Fruit fly (Drosophila melanogaster) whole organism, prepupa: ENCODE data around the gene CG15894.
A peak's percentile ranks its signal among the peaks of the same experiment; 100 is the strongest.

Experiments used
- CG11294 ChIP-seq: fragments of 200-800 bp; sonication (Bioruptor generic); IDR thresholded peaks from 2 replicates; pipeline ENCODE4 v1.3.6; 2022; ENCODE audit warnings: missing biosample characterization, missing genetic modification characterization
- CG11762 ChIP-seq: fragments of 200-800 bp; sonication (Bioruptor generic); optimal IDR thresholded peaks from 3 replicates; lab custom pipeline; 2016; ENCODE audit warnings: missing biosample characterization, missing genetic modification characterization; ENCODE audit not compliant: insufficient read depth
- CG11902 ChIP-seq: fragments of 200-800 bp; sonication (Bioruptor generic); optimal IDR thresholded peaks from 3 replicates; lab custom pipeline; 2016; ENCODE audit warnings: missing biosample characterization, missing genetic modification characterization
- CG15336 ChIP-seq: fragments of 200-800 bp; sonication (Bioruptor generic); IDR thresholded peaks from 2 replicates; pipeline ENCODE4 v1.3.6; 2022; ENCODE audit warnings: missing biosample characterization, missing genetic modification characterization
- CG1621 ChIP-seq: fragments of 200-800 bp; sonication (Bioruptor generic); optimal IDR thresholded peaks from 3 replicates; lab custom pipeline; 2018; ENCODE audit warnings: missing biosample characterization, mild to moderate bottlenecking, missing genetic modification characterization
- CG31627 ChIP-seq: fragments of 200-800 bp; sonication (Bioruptor generic); optimal IDR thresholded peaks from 3 replicates; lab custom pipeline; 2016; ENCODE audit warnings: missing biosample characterization, missing genetic modification characterization
- CG32006 ChIP-seq: fragments of 200-800 bp; sonication (Bioruptor generic); optimal IDR thresholded peaks from 3 replicates; lab custom pipeline; 2017; ENCODE audit warnings: missing biosample characterization, mild to moderate bottlenecking, missing genetic modification characterization
- CG34406 ChIP-seq: fragments of 200-800 bp; sonication (Bioruptor generic); optimal IDR thresholded peaks from 3 replicates; lab custom pipeline; 2016; ENCODE audit warnings: missing biosample characterization, missing genetic modification characterization
- CG4318 ChIP-seq: fragments of 200-800 bp; sonication (Bioruptor generic); optimal IDR thresholded peaks from 3 replicates; lab custom pipeline; 2017; ENCODE audit warnings: missing biosample characterization, mild to moderate bottlenecking, missing genetic modification characterization
- CG6163 ChIP-seq: fragments of 200-800 bp; sonication (Bioruptor generic); IDR thresholded peaks from 3 replicates; pipeline ENCODE4 v1.3.6; 2022; ENCODE audit warnings: missing biosample characterization, missing genetic modification characterization
- CG6276 ChIP-seq: fragments of 200-800 bp; sonication (Bioruptor generic); optimal IDR thresholded peaks from 2 replicates; lab custom pipeline; 2017; ENCODE audit warnings: missing biosample characterization, mild to moderate bottlenecking, missing genetic modification characterization
- CG6792 ChIP-seq: fragments of 200-800 bp; sonication (Bioruptor generic); optimal IDR thresholded peaks from 3 replicates; lab custom pipeline; 2016; ENCODE audit warnings: missing biosample characterization, missing genetic modification characterization
- CG6808 ChIP-seq: fragments of 200-800 bp; sonication (Bioruptor generic); optimal IDR thresholded peaks from 3 replicates; lab custom pipeline; 2017; ENCODE audit warnings: missing biosample characterization, missing genetic modification characterization, mild to moderate bottlenecking, moderate library complexity, missing genetic modification reagents
- CG6854 ChIP-seq: fragments of 200-800 bp; sonication (Bioruptor generic); optimal IDR thresholded peaks from 2 replicates; lab custom pipeline; 2017; ENCODE audit warnings: missing biosample characterization, mild to moderate bottlenecking, missing genetic modification characterization
- CG8119 ChIP-seq: fragments of 200-800 bp; sonication (Bioruptor generic); IDR thresholded peaks from 3 replicates; pipeline ENCODE4 v1.3.6; 2022; ENCODE audit warnings: missing biosample characterization, missing genetic modification characterization
- Eip78C ChIP-seq: fragments of 200-800 bp; sonication (Bioruptor generic); peaks from one replicate; lab custom pipeline; 2016; ENCODE audit warnings: missing biosample characterization, missing genetic modification characterization
- Ets21C ChIP-seq: fragments of 200-800 bp; sonication (Bioruptor generic); optimal IDR thresholded peaks from 3 replicates; lab custom pipeline; 2016; ENCODE audit warnings: missing biosample characterization, missing genetic modification characterization
- Ets96B ChIP-seq: fragments of 200-800 bp; optimal IDR thresholded peaks from 2 replicates; lab custom pipeline; 2019; ENCODE audit warnings: missing biosample characterization, mild to moderate bottlenecking, missing genetic modification characterization, moderate library complexity
- Hr39 ChIP-seq: fragments of 200-800 bp; sonication (Bioruptor generic); optimal IDR thresholded peaks from 2 replicates; lab custom pipeline; 2016; ENCODE audit warnings: missing biosample characterization, missing genetic modification characterization
- Lpt ChIP-seq: fragments of 200-800 bp; sonication (Bioruptor generic); optimal IDR thresholded peaks from 3 replicates; lab custom pipeline; 2016; ENCODE audit warnings: missing biosample characterization, missing genetic modification characterization
- Met ChIP-seq: fragments of 200-800 bp; sonication (Bioruptor generic); optimal IDR thresholded peaks from 3 replicates; lab custom pipeline; 2016; ENCODE audit warnings: missing biosample characterization, missing genetic modification characterization
- Smox ChIP-seq: fragments of 200-800 bp; sonication (Bioruptor generic); optimal IDR thresholded peaks from 3 replicates; lab custom pipeline; 2016; ENCODE audit warnings: missing biosample characterization, missing genetic modification characterization
- acj6 ChIP-seq: fragments of 200-800 bp; sonication (Bioruptor generic); optimal IDR thresholded peaks from 3 replicates; lab custom pipeline; 2016; ENCODE audit warnings: missing biosample characterization, missing genetic modification characterization
- cyc ChIP-seq: fragments of 200-800 bp; sonication (Bioruptor generic); optimal IDR thresholded peaks from 3 replicates; lab custom pipeline; 2016; ENCODE audit warnings: missing biosample characterization, missing genetic modification characterization
- dac ChIP-seq: fragments of 200-800 bp; sonication (Bioruptor generic); optimal IDR thresholded peaks from 2 replicates; lab custom pipeline; 2017; ENCODE audit warnings: missing biosample characterization, mild to moderate bottlenecking, missing genetic modification characterization
- eg ChIP-seq: fragments of 200-800 bp; sonication (Bioruptor generic); IDR thresholded peaks from 3 replicates; pipeline ENCODE4 v1.3.6; 2022; ENCODE audit warnings: missing biosample characterization, missing genetic modification characterization
- esn ChIP-seq: fragments of 200-800 bp; sonication (Bioruptor generic); optimal IDR thresholded peaks from 2 replicates; lab custom pipeline; 2016; ENCODE audit warnings: missing biosample characterization, mild to moderate bottlenecking, missing genetic modification characterization, moderate library complexity
- lz ChIP-seq: fragments of 200-800 bp; sonication (Bioruptor generic); optimal IDR thresholded peaks from 3 replicates; lab custom pipeline; 2016; ENCODE audit warnings: missing biosample characterization, missing genetic modification characterization
- net ChIP-seq: fragments of 200-800 bp; sonication (Bioruptor generic); optimal IDR thresholded peaks from 3 replicates; lab custom pipeline; 2016; ENCODE audit warnings: missing biosample characterization, missing genetic modification characterization
- pdm3 ChIP-seq: fragments of 200-800 bp; sonication (Bioruptor generic); optimal IDR thresholded peaks from 3 replicates; lab custom pipeline; 2016; ENCODE audit warnings: missing biosample characterization, missing genetic modification characterization
- ss ChIP-seq, 2 experiments: fragments of 200-800 bp; sonication (Bioruptor generic); optimal IDR thresholded peaks; 2 replicates in 1 of 2; 3 replicates in 1 of 2; lab custom pipeline; 2017 to 2018; ENCODE audit warnings: mild to moderate bottlenecking in 2 of 2, missing biosample characterization in 2 of 2, missing genetic modification characterization in 2 of 2, moderate library complexity in 1 of 2
- vri ChIP-seq: fragments of 200-800 bp; sonication (Bioruptor generic); optimal IDR thresholded peaks from 3 replicates; lab custom pipeline; 2016; ENCODE audit warnings: missing biosample characterization, mild to moderate bottlenecking, missing genetic modification characterization

CG15894 gene

dm6 chrX:6375636-6376035 is 66.6 kb downstream of the CG15894 start:
- TF ChIP-seq net (GFP tag; lab: Kevin White, UChicago) (no peak), CG1621 (tag; lab: Kevin White, UChicago) (no peak), Smox (GFP tag; lab: Kevin White, UChicago) (no peak), pdm3 (peak; percentile 4), Lpt (GFP tag; lab: Kevin White, UChicago) (no peak), CG6163 (GFP tag; lab: Robert Waterston, UW) (peak; percentile 33; the same call in 1 of the 3 replicates), lz (GFP tag; lab: Kevin White, UChicago) (peak; percentile 6), CG32006 (GFP tag; lab: Kevin White, UChicago) (peak; percentile 5), Met (GFP tag; lab: Kevin White, UChicago) (no peak), Hr39 (GFP tag; lab: Kevin White, UChicago) (peak; percentile 30), CG31627 (GFP tag; lab: Kevin White, UChicago) (no peak), eg (GFP tag; lab: Robert Waterston, UW) (no peak), cyc (GFP tag; lab: Kevin White, UChicago) (peak; percentile 16), Ets21C (GFP tag; lab: Kevin White, UChicago) (no peak), ss (GFP tag; optimal IDR thresholded peaks at IDR 0.05; lab: Kevin White, UChicago) (no peak), Eip78C (peak; percentile 67), CG15336 (GFP tag; lab: Robert Waterston, UW) (no peak), CG11902 (GFP tag; lab: Kevin White, UChicago) (no peak), CG6276 (GFP tag; lab: Kevin White, UChicago) (no peak), vri (GFP tag; lab: Kevin White, UChicago) (no peak), CG11762 (GFP tag; lab: Kevin White, UChicago) (no peak), CG6854 (GFP tag; lab: Kevin White, UChicago) (no peak), CG6792 (GFP tag; lab: Kevin White, UChicago) (no peak), CG4318 (no peak), Ets96B (tag; lab: Kevin White, UChicago) (no peak), esn (no peak), dac (no peak)
- TF ChIP-seq, all 60 proteins: peak for 7

DNA sequence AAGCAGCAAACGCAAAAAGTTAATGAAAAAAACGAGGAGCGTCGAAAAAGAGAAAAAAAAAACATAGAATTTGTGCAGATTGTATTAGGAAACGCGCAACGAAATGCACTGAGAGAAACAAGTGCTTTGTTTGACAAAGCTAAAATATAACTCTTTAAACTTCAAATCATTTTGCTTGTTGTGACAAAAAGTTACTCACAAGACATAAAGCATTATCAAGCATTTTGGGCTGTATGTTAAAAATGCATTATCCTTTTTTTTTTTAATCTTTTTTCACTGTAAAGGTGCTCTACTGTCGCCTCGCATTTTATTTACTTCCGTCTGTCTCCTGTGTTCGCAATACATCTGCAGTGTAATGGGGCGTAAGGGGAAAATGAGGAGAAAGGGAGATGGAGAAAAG is 67.7 kb downstream of the CG15894 start:
- TF ChIP-seq Eip78C (peak; percentile 12), CG4318 (no peak), CG8119 (no peak), CG34406 (no peak), CG6808 (GFP tag; lab: Kevin White, UChicago) (no peak), acj6 (GFP tag; lab: Kevin White, UChicago) (no peak), CG1621 (tag; lab: Kevin White, UChicago) (no peak), CG11294 (GFP tag; lab: Robert Waterston, UW) (no peak)
